Worm (Caenorhabditis elegans): ENCODE data around the gene F20E11.7.

- TF ChIP-seq lir-3 (tag; optimal IDR thresholded peaks at IDR 0.05) (no peak), daf-8 (GFP tag; IDR thresholded peaks at IDR 0.05) (no peak), egl-27 (tag; optimal IDR thresholded peaks at IDR 0.05) (no peak), lin-29 (GFP tag; IDR thresholded peaks at IDR 0.05) (no peak), ztf-11 (tag; optimal IDR thresholded peaks at IDR 0.05) (no peak), skn-1 (tag; optimal IDR thresholded peaks at IDR 0.05) (no peak), hlh-30 (tag; optimal IDR thresholded peaks at IDR 0.05; ENCODE audit: insufficient read depth) (no peak), nhr-41 (GFP tag; IDR thresholded peaks at IDR 0.05) (no peak), jun-1 (tag; optimal IDR thresholded peaks at IDR 0.05) (no peak), ZK546.5 (tag; optimal IDR thresholded peaks at IDR 0.05) (no peak), unc-62 (GFP tag; optimal IDR thresholded peaks at IDR 0.05 in 1 of 2) (no peak), unc-62 (tag; optimal IDR thresholded peaks at IDR 0.05) (no peak), nhr-10 (tag; optimal IDR thresholded peaks at IDR 0.05) (no peak)
Observed at ce11 chrV:17416833-17417232, 47.5 kb upstream of the F20E11.7 start, which contains the start of gene clc-21.
